Fruit fly (Drosophila melanogaster): Measurements from ENCODE around the gene Ccdc39.
A peak's percentile ranks its signal among the peaks of the same experiment; 100 is the strongest.

Gene Ccdc39

dm6 chr3R:4738494-4739191, 45.9 kb downstream of the Ccdc39 start (continued):
- TF ChIP-seq CG9437 (GFP tag; optimal IDR thresholded peaks at IDR 0.05) = peak; percentile 18
- TF ChIP-seq zen (tag; optimal IDR thresholded peaks at IDR 0.05) = no peak
- peak; percentile 7 for TF ChIP-seq CG2875 (GFP tag; optimal IDR thresholded peaks at IDR 0.05)
- no peak for TF ChIP-seq NfI (GFP tag; optimal IDR thresholded peaks at IDR 0.05)
- no peak for TF ChIP-seq CG15479 (GFP tag; optimal IDR thresholded peaks at IDR 0.05)
- TF ChIP-seq CG2678 (tag; optimal IDR thresholded peaks at IDR 0.05) = peak; percentile 21
- TF ChIP-seq dmrt99B (tag; optimal IDR thresholded peaks at IDR 0.05) = peak; percentile 22
- no peak for TF ChIP-seq CG8290 (GFP tag; optimal IDR thresholded peaks at IDR 0.05)
- no peak for TF ChIP-seq CG8290 (tag; optimal IDR thresholded peaks at IDR 0.05)
- TF ChIP-seq CG33213 (GFP tag; optimal IDR thresholded peaks at IDR 0.05) = no peak
- TF ChIP-seq phol (tag; optimal IDR thresholded peaks at IDR 0.05) = peak; percentile 40
- TF ChIP-seq cas (GFP tag; IDR thresholded peaks at IDR 0.05) = no peak
- no peak for TF ChIP-seq ewg (GFP tag; optimal IDR thresholded peaks at IDR 0.05)
- TF ChIP-seq Dll (GFP tag; IDR thresholded peaks at IDR 0.05; ENCODE audit: partially characterized antibody) = no peak
- no peak for TF ChIP-seq wor (GFP tag; IDR thresholded peaks at IDR 0.05)
- no peak for TF ChIP-seq Ets97D (GFP tag; optimal IDR thresholded peaks at IDR 0.05)
- TF ChIP-seq eve (GFP tag; optimal IDR thresholded peaks at IDR 0.05) = peak in 1 of 2 experiments; percentile 26
- no peak for TF ChIP-seq CG31388 (GFP tag; optimal IDR thresholded peaks at IDR 0.05)
- TF ChIP-seq CG7372 (GFP tag; IDR thresholded peaks at IDR 0.05) = no peak
- no peak for TF ChIP-seq CG11085 (GFP tag; IDR thresholded peaks at IDR 0.05)
- TF ChIP-seq jigr1 (GFP tag; IDR thresholded peaks at IDR 0.05) = no peak
- TF ChIP-seq CG4854 (GFP tag; optimal IDR thresholded peaks at IDR 0.05) = no peak
- TF ChIP-seq trem (tag; optimal IDR thresholded peaks at IDR 0.05) = no peak
- no peak for TF ChIP-seq knrl (GFP tag; IDR thresholded peaks at IDR 0.05; ENCODE audit: partially characterized antibody)
- TF ChIP-seq CG10267 (tag; optimal IDR thresholded peaks at IDR 0.05) = no peak
- TF ChIP-seq lola (GFP tag; optimal IDR thresholded peaks at IDR 0.05) = peak in 1 of 3 experiments; percentile 33
- TF ChIP-seq CG4820 (GFP tag; optimal IDR thresholded peaks at IDR 0.05) = no peak
- no peak for TF ChIP-seq CG42726 (GFP tag; IDR thresholded peaks at IDR 0.05; ENCODE audit: partially characterized antibody)
- TF ChIP-seq pnt (GFP tag; optimal IDR thresholded peaks at IDR 0.05) = no peak
- peak; percentile 78 for TF ChIP-seq yki (optimal IDR thresholded peaks at IDR 0.05)
- TF ChIP-seq Side (GFP tag; optimal IDR thresholded peaks at IDR 0.05) = no peak
- peak; percentile 42 for TF ChIP-seq CG18262 (tag; optimal IDR thresholded peaks at IDR 0.05)
- no peak for TF ChIP-seq kah (GFP tag; optimal IDR thresholded peaks at IDR 0.05)
- no peak for TF ChIP-seq ken (GFP tag; IDR thresholded peaks at IDR 0.05)
- no peak for TF ChIP-seq HHEX (GFP tag; optimal IDR thresholded peaks at IDR 0.05)
- peak; percentile 34 for TF ChIP-seq CG11504 (tag; optimal IDR thresholded peaks at IDR 0.05)
- no peak for TF ChIP-seq sna (GFP tag; IDR thresholded peaks at IDR 0.05; ENCODE audit: partially characterized antibody)
- no peak for TF ChIP-seq CG17328 (GFP tag; IDR thresholded peaks at IDR 0.05)
- TF ChIP-seq MESR4 (GFP tag; optimal IDR thresholded peaks at IDR 0.05) = no peak
- no peak for TF ChIP-seq CG10366 (GFP tag; IDR thresholded peaks at IDR 0.05)
- TF ChIP-seq CG14710 (tag; optimal IDR thresholded peaks at IDR 0.05) = peak; percentile 27
- TF ChIP-seq Nf-YB (GFP tag; optimal IDR thresholded peaks at IDR 0.05) = no peak
- TF ChIP-seq Xbp1 (GFP tag; optimal IDR thresholded peaks at IDR 0.05) = peak; percentile 7
- TF ChIP-seq Fer3 (tag; optimal IDR thresholded peaks at IDR 0.05) = no peak
- TF ChIP-seq Dek (tag; optimal IDR thresholded peaks at IDR 0.05) = no peak
- TF ChIP-seq CG13123 (GFP tag; optimal IDR thresholded peaks at IDR 0.05) = no peak
- no peak for TF ChIP-seq Opbp (GFP tag; IDR thresholded peaks at IDR 0.05; ENCODE audit: partially characterized antibody)
- TF ChIP-seq CG3065 (GFP tag; optimal IDR thresholded peaks at IDR 0.05) = no peak
